Fruit fly (Drosophila melanogaster) whole organism, embryonic: ENCODE data around the gene Pex10.
A peak's percentile ranks its signal among the peaks of the same experiment; 100 is the strongest.

Source experiments
- Bgb ChIP-seq: fragments of 200-800 bp; sonication (Bioruptor generic); IDR thresholded peaks from 2 replicates; pipeline ENCODE4 v1.3.6; 2022; ENCODE audit warnings: missing biosample characterization, missing genetic modification characterization; ENCODE audit not compliant: partially characterized antibody
- CG10366 ChIP-seq: fragments of 200-800 bp; sonication (Bioruptor generic); IDR thresholded peaks from 2 replicates; pipeline ENCODE4 v1.3.6; 2022; ENCODE audit warnings: missing biosample characterization, missing genetic modification characterization
- CG11504 ChIP-seq: fragments of 200-800 bp; sonication (Bioruptor generic); optimal IDR thresholded peaks from 3 replicates; lab custom pipeline; 2019; ENCODE audit warnings: missing biosample characterization, mild to moderate bottlenecking, missing genetic modification characterization, moderate library complexity
- CG11695 ChIP-seq: fragments of 200-800 bp; sonication (Bioruptor generic); IDR thresholded peaks from 3 replicates; pipeline ENCODE4 v1.3.6; 2022; ENCODE audit warnings: missing biosample characterization, missing genetic modification characterization
- CG12659 ChIP-seq: fragments of 200-800 bp; sonication (Bioruptor generic); optimal IDR thresholded peaks from 3 replicates; lab custom pipeline; 2017; ENCODE audit warnings: mild to moderate bottlenecking, missing biosample characterization, missing genetic modification reagents, missing genetic modification characterization
- CG13123 ChIP-seq: fragments of 200-800 bp; sonication (Bioruptor generic); optimal IDR thresholded peaks from 2 replicates; lab custom pipeline; 2016; ENCODE audit warnings: missing biosample characterization, missing genetic modification characterization
- CG13287 ChIP-seq: fragments of 200-800 bp; sonication (Bioruptor generic); IDR thresholded peaks from 2 replicates; pipeline ENCODE4 v1.3.6; 2022; ENCODE audit warnings: missing biosample characterization, missing genetic modification characterization; ENCODE audit not compliant: partially characterized antibody
- CG14441 ChIP-seq: fragments of 200-800 bp; sonication (Bioruptor generic); IDR thresholded peaks from 2 replicates; pipeline ENCODE4 v1.3.6; 2022; ENCODE audit warnings: missing biosample characterization, missing genetic modification characterization
- CG14860 ChIP-seq: fragments of 200-800 bp; sonication (Bioruptor generic); IDR thresholded peaks from 3 replicates; pipeline ENCODE4 v1.3.6; 2022; ENCODE audit warnings: missing biosample characterization, missing genetic modification characterization; ENCODE audit not compliant: partially characterized antibody
- CG17186 ChIP-seq: fragments of 200-800 bp; sonication (Bioruptor generic); optimal IDR thresholded peaks from 3 replicates; lab custom pipeline; 2017; ENCODE audit warnings: missing biosample characterization, missing genetic modification reagents, missing genetic modification characterization
- CG17829 ChIP-seq: fragments of 200-800 bp; optimal IDR thresholded peaks from 2 replicates; lab custom pipeline; 2019; ENCODE audit warnings: missing biosample characterization, mild to moderate bottlenecking, missing genetic modification characterization, moderate library complexity
- CG2712 ChIP-seq: fragments of 200-800 bp; optimal IDR thresholded peaks from 3 replicates; lab custom pipeline; 2019; ENCODE audit warnings: missing biosample characterization, mild to moderate bottlenecking, missing genetic modification characterization, moderate library complexity
- CG31441 ChIP-seq: fragments of 200-800 bp; sonication (Bioruptor generic); IDR thresholded peaks from 2 replicates; pipeline ENCODE4 v1.3.6; 2022; ENCODE audit warnings: missing biosample characterization, missing genetic modification characterization
- CG34422 ChIP-seq: fragments of 200-800 bp; sonication (Bioruptor generic); IDR thresholded peaks from 3 replicates; pipeline ENCODE4 v1.3.6; 2022; ENCODE audit warnings: missing biosample characterization, missing genetic modification characterization
- CG3847 ChIP-seq: fragments of 200-800 bp; sonication (Bioruptor generic); IDR thresholded peaks from 2 replicates; pipeline ENCODE4 v1.3.6; 2022; ENCODE audit warnings: missing biosample characterization, missing genetic modification characterization
- CG8290 ChIP-seq, 3 experiments: fragments of 200-800 bp; sonication (Bioruptor generic); optimal IDR thresholded peaks; 2 replicates each; lab custom pipeline; 2016 to 2019; ENCODE audit warnings: missing biosample characterization in 3 of 3, missing genetic modification characterization in 3 of 3, mild to moderate bottlenecking in 2 of 3, moderate library complexity in 1 of 3
- CG9932 ChIP-seq: fragments of 200-800 bp; sonication (Bioruptor generic); IDR thresholded peaks from 2 replicates; pipeline ENCODE4 v1.3.6; 2022; ENCODE audit warnings: missing biosample characterization, missing genetic modification characterization
- CTCF ChIP-seq: fragments of 200-800 bp; sonication (Bioruptor generic); optimal IDR thresholded peaks from 2 replicates; lab custom pipeline; 2017; ENCODE audit warnings: missing biosample characterization, mild to moderate bottlenecking, missing genetic modification characterization, moderate library complexity
- CoRest ChIP-seq: fragments of 200-800 bp; sonication (Bioruptor generic); optimal IDR thresholded peaks from 3 replicates; lab custom pipeline; 2018; ENCODE audit warnings: missing biosample characterization, mild to moderate bottlenecking, missing genetic modification characterization, moderate library complexity
- Dbx ChIP-seq: fragments of 200-800 bp; sonication (Bioruptor generic); IDR thresholded peaks from 3 replicates; pipeline ENCODE4 v1.3.6; 2022; ENCODE audit warnings: missing biosample characterization, missing genetic modification characterization
- Fer1 ChIP-seq: fragments of 200-800 bp; sonication (Bioruptor generic); optimal IDR thresholded peaks from 2 replicates; lab custom pipeline; 2017; ENCODE audit warnings: missing biosample characterization, mild to moderate bottlenecking, missing genetic modification characterization
- Fer2 ChIP-seq: fragments of 200-800 bp; sonication (Bioruptor generic); optimal IDR thresholded peaks from 2 replicates; lab custom pipeline; 2018; ENCODE audit warnings: missing biosample characterization, mild to moderate bottlenecking, missing genetic modification characterization, moderate library complexity
- HmgZ ChIP-seq: fragments of 200-800 bp; sonication (Bioruptor generic); optimal IDR thresholded peaks from 2 replicates; lab custom pipeline; 2018; ENCODE audit warnings: missing biosample characterization, mild to moderate bottlenecking, missing genetic modification characterization
- Jarid2 ChIP-seq: fragments of 200-800 bp; sonication (Bioruptor generic); optimal IDR thresholded peaks from 3 replicates; lab custom pipeline; 2017; ENCODE audit warnings: mild to moderate bottlenecking, missing biosample characterization, missing genetic modification reagents, missing genetic modification characterization
- Lhr ChIP-seq: fragments of 200-800 bp; sonication (Bioruptor generic); optimal IDR thresholded peaks from 3 replicates; lab custom pipeline; 2017; ENCODE audit warnings: mild to moderate bottlenecking, missing biosample characterization, missing genetic modification reagents, missing genetic modification characterization
- Med ChIP-seq: fragments of 200-800 bp; sonication (Bioruptor generic); peaks from one replicate; lab custom pipeline; 2016; ENCODE audit warnings: missing biosample characterization, missing genetic modification characterization, mild to moderate bottlenecking, inconsistent platforms, moderate library complexity
- Myb ChIP-seq: fragments of 200-800 bp; sonication (Bioruptor generic); optimal IDR thresholded peaks from 2 replicates; lab custom pipeline; 2016; ENCODE audit warnings: missing biosample characterization, missing genetic modification characterization
- Nf-YC ChIP-seq: fragments of 200-800 bp; optimal IDR thresholded peaks from 3 replicates; lab custom pipeline; 2019; ENCODE audit warnings: missing biosample characterization, mild to moderate bottlenecking, missing genetic modification characterization, moderate library complexity
- Scr ChIP-seq: fragments of 200-800 bp; sonication (Bioruptor generic); IDR thresholded peaks from 2 replicates; pipeline ENCODE4 v1.3.6; 2022; ENCODE audit warnings: missing biosample characterization, missing genetic modification characterization; ENCODE audit not compliant: partially characterized antibody
- Sry-δ ChIP-seq: fragments of 200-800 bp; sonication (Bioruptor generic); optimal IDR thresholded peaks from 2 replicates; lab custom pipeline; 2016; ENCODE audit warnings: missing biosample characterization, missing genetic modification characterization
- amos ChIP-seq: fragments of 200-800 bp; sonication (Bioruptor generic); IDR thresholded peaks from 2 replicates; pipeline ENCODE4 v1.3.6; 2022; ENCODE audit warnings: missing biosample characterization, missing genetic modification characterization; ENCODE audit not compliant: partially characterized antibody
- bbx ChIP-seq: fragments of 200-800 bp; sonication (Bioruptor generic); IDR thresholded peaks from 2 replicates; pipeline ENCODE4 v1.3.6; 2022; ENCODE audit warnings: missing biosample characterization, missing genetic modification characterization; ENCODE audit not compliant: partially characterized antibody
- en ChIP-seq: fragments of 200-800 bp; sonication (Bioruptor generic); optimal IDR thresholded peaks from 2 replicates; lab custom pipeline; 2016; ENCODE audit warnings: missing biosample characterization, missing genetic modification characterization
- gcm2 ChIP-seq: fragments of 200-800 bp; sonication (Bioruptor generic); optimal IDR thresholded peaks from 2 replicates; lab custom pipeline; 2016; ENCODE audit warnings: missing biosample characterization, missing genetic modification characterization
- gem ChIP-seq: fragments of 200-800 bp; sonication (Bioruptor generic); optimal IDR thresholded peaks from 2 replicates; lab custom pipeline; 2019; ENCODE audit warnings: missing biosample characterization, mild to moderate bottlenecking, missing genetic modification characterization, moderate library complexity
- gfzf ChIP-seq: fragments of 200-800 bp; sonication (Bioruptor generic); optimal IDR thresholded peaks from 2 replicates; lab custom pipeline; 2016; ENCODE audit warnings: missing biosample characterization, mild to moderate bottlenecking, missing genetic modification characterization, moderate library complexity
- kah ChIP-seq: fragments of 200-800 bp; sonication (Bioruptor generic); optimal IDR thresholded peaks from 2 replicates; lab custom pipeline; 2018; ENCODE audit warnings: missing biosample characterization, mild to moderate bottlenecking, missing genetic modification characterization
- knrl ChIP-seq: fragments of 200-800 bp; sonication (Bioruptor generic); IDR thresholded peaks from 3 replicates; pipeline ENCODE4 v1.3.6; 2022; ENCODE audit warnings: missing biosample characterization, missing genetic modification characterization; ENCODE audit not compliant: partially characterized antibody
- peb ChIP-seq: fragments of 200-800 bp; sonication (Bioruptor generic); IDR thresholded peaks from 2 replicates; pipeline ENCODE4 v1.3.6; 2022; ENCODE audit warnings: missing biosample characterization, missing genetic modification characterization
- phol ChIP-seq: fragments of 200-800 bp; sonication (Bioruptor generic); optimal IDR thresholded peaks from 3 replicates; lab custom pipeline; 2018; ENCODE audit warnings: missing biosample characterization, mild to moderate bottlenecking, missing genetic modification characterization, moderate library complexity
- pita ChIP-seq: fragments of 200-800 bp; sonication (Bioruptor generic); optimal IDR thresholded peaks from 2 replicates; lab custom pipeline; 2017; ENCODE audit warnings: missing biosample characterization, mild to moderate bottlenecking, missing genetic modification characterization
- pzg ChIP-seq: fragments of 200-800 bp; sonication (Bioruptor generic); optimal IDR thresholded peaks from 3 replicates; lab custom pipeline; 2018; ENCODE audit warnings: missing biosample characterization, mild to moderate bottlenecking, missing genetic modification characterization, moderate library complexity
- run ChIP-seq: fragments of 200-800 bp; sonication (Bioruptor generic); optimal IDR thresholded peaks from 3 replicates; lab custom pipeline; 2018; ENCODE audit warnings: missing biosample characterization, mild to moderate bottlenecking, missing genetic modification characterization
- seq ChIP-seq: fragments of 200-800 bp; sonication (Bioruptor generic); IDR thresholded peaks from 2 replicates; pipeline ENCODE4 v1.3.6; 2022; ENCODE audit warnings: missing biosample characterization, missing genetic modification characterization
- sqz ChIP-seq: fragments of 200-800 bp; sonication (Bioruptor generic); optimal IDR thresholded peaks from 3 replicates; lab custom pipeline; 2018; ENCODE audit warnings: missing biosample characterization, mild to moderate bottlenecking, missing genetic modification characterization
- trem ChIP-seq: fragments of 200-800 bp; optimal IDR thresholded peaks from 3 replicates; lab custom pipeline; 2019; ENCODE audit warnings: missing biosample characterization, mild to moderate bottlenecking, missing genetic modification characterization, moderate library complexity
- unc-4 ChIP-seq: fragments of 200-800 bp; sonication (Bioruptor generic); IDR thresholded peaks from 2 replicates; pipeline ENCODE4 v1.3.6; 2022; ENCODE audit warnings: missing biosample characterization, missing genetic modification characterization; ENCODE audit not compliant: partially characterized antibody
- zen ChIP-seq: fragments of 200-800 bp; sonication (Bioruptor generic); optimal IDR thresholded peaks from 3 replicates; lab custom pipeline; 2018; ENCODE audit warnings: missing biosample characterization, mild to moderate bottlenecking, missing genetic modification characterization, moderate library complexity

Gene Pex10

DNA sequence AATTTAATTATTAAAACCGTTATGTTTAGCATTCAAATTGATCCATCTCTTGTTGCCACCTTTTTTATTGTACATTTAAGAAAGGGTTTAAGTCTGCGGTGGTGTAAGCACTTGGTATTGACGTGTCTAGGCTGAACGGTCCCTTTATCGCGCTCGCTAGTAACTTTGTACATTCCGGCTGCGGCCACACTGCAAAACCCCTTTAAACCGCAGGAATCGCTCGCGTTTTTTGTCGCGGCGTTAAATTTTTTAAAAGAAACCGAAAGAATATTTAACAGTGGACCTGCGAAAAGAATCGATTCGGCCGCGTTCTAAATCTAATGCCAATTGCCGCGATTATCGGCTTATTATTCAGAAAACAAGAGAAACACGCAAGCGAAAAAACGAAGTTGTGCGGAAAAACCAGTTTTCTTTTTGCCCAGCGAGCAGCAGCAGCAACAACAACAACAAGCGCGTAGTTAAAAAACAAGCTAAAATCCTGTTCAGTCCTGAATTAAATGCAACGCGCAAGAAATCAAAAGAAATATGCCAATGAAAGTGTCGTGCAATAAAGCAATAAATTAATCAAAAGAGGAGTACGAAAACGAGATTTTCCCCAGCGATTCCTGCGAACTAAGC, 18.6 kb downstream of the Pex10 start, which contains the start of gene CG13917 (continued):
- TF ChIP-seq Bgb (GFP tag; lab: Robert Waterston, UW) = peak; percentile 48; the same call in 1 of the 2 replicates
- no peak for TF ChIP-seq CG11695 (GFP tag; lab: Robert Waterston, UW)
- peak; percentile 22 for TF ChIP-seq CG2712 (tag; lab: Kevin White, UChicago)
- TF ChIP-seq CG8290 (GFP tag; optimal IDR thresholded peaks at IDR 0.05; lab: Kevin White, UChicago) = peak; percentile 12
- TF ChIP-seq CG8290 (tag; optimal IDR thresholded peaks at IDR 0.05; lab: Kevin White, UChicago) = peak in 1 of 2 experiments; percentile 14
- TF ChIP-seq CG14441 = peak; percentile 22; the same call in 1 of the 2 replicates
- TF ChIP-seq CoRest = peak; percentile 60
- TF ChIP-seq CG3847 = peak; percentile 84
- no peak for TF ChIP-seq Fer2
- peak; percentile 98 for TF ChIP-seq gfzf (GFP tag; lab: Kevin White, UChicago)
- peak; percentile 87 for TF ChIP-seq Med (GFP tag; lab: Kevin White, UChicago)
- TF ChIP-seq pzg (GFP tag; lab: Kevin White, UChicago) = peak; percentile 98
- TF ChIP-seq gcm2 (GFP tag; lab: Kevin White, UChicago) = no peak
- no peak for TF ChIP-seq Dbx (GFP tag; lab: Robert Waterston, UW)
- TF ChIP-seq unc-4 (GFP tag; lab: Robert Waterston, UW) = no peak
- no peak for TF ChIP-seq kah (GFP tag; lab: Kevin White, UChicago)
- peak; percentile 56; the same call in 1 of the 3 replicates for TF ChIP-seq CG34422 (GFP tag; lab: Robert Waterston, UW)
- no peak for TF ChIP-seq peb (GFP tag; lab: Robert Waterston, UW)
- peak; percentile 64 for TF ChIP-seq bbx (GFP tag; lab: Robert Waterston, UW)
- TF ChIP-seq CG14860 = no peak
- peak; percentile 48 for TF ChIP-seq Sry-δ (GFP tag; lab: Kevin White, UChicago)
- peak; percentile 59 for TF ChIP-seq phol (tag; lab: Kevin White, UChicago)
- TF ChIP-seq Myb (GFP tag; lab: Kevin White, UChicago) = peak; percentile 97
- peak; percentile 55; the same call in 1 of the 2 replicates for TF ChIP-seq CG13287 (GFP tag; lab: Robert Waterston, UW)
- no peak for TF ChIP-seq CG13123
- peak; percentile 33 for TF ChIP-seq gem
- TF ChIP-seq Lhr = peak; percentile 86
- peak; percentile 1 for TF ChIP-seq CG17186
- TF ChIP-seq CG11504 (tag; lab: Kevin White, UChicago) = peak; percentile 51
- TF ChIP-seq run (tag; lab: Kevin White, UChicago) = peak; percentile 25
- TF ChIP-seq seq = 0 out of 2 replicates have a peak, but pooled peaks have one; percentile 18
- TF ChIP-seq CG9932 (GFP tag; lab: Robert Waterston, UW) = 0 out of 2 replicates have a peak, but pooled peaks have one; percentile 14
- TF ChIP-seq trem (tag; lab: Kevin White, UChicago) = peak; percentile 66
- TF ChIP-seq Fer1 (GFP tag; lab: Kevin White, UChicago) = peak; percentile 30
- TF ChIP-seq pita (GFP tag; lab: Kevin White, UChicago) = peak; percentile 65
- peak; percentile 31 for TF ChIP-seq zen
- peak; percentile 24 for TF ChIP-seq Nf-YC
- peak; percentile 21; the same call in 1 of the 3 replicates for TF ChIP-seq knrl (GFP tag; lab: Robert Waterston, UW)
- peak; percentile 25 for TF ChIP-seq CG17829 (tag; lab: Kevin White, UChicago)
- peak; percentile 28 for TF ChIP-seq CTCF (GFP tag; lab: Kevin White, UChicago)
- TF ChIP-seq en (GFP tag; lab: Kevin White, UChicago) = no peak
- TF ChIP-seq CG12659 (GFP tag; lab: Kevin White, UChicago) = peak; percentile 48
- peak; percentile 52 for TF ChIP-seq Jarid2 (GFP tag; lab: Kevin White, UChicago)
- TF ChIP-seq sqz (GFP tag; lab: Kevin White, UChicago) = peak; percentile 19
- TF ChIP-seq CG31441 (GFP tag; lab: Robert Waterston, UW) = 0 out of 2 replicates have a peak, but pooled peaks have one; percentile 20
- TF ChIP-seq Scr = 0 out of 2 replicates have a peak, but pooled peaks have one; percentile 19
- peak; percentile 34 for TF ChIP-seq HmgZ (tag; lab: Kevin White, UChicago)
- peak; percentile 46; the same call in 1 of the 2 replicates for TF ChIP-seq amos (GFP tag; lab: Robert Waterston, UW)
- no peak for TF ChIP-seq CG10366 (GFP tag; lab: Robert Waterston, UW)
